Fruit fly (Drosophila melanogaster): ENCODE measurements around the gene CG11029.
A peak's percentile ranks its signal among the peaks of the same experiment; 100 is the strongest.

The CG11029 gene

dm6 chr2L:5742437-5742836 lies 3.5 kb upstream of the CG11029 start:
- no peak for TF ChIP-seq dl (GFP tag; optimal IDR thresholded peaks at IDR 0.05; ENCODE audit: insufficient read depth in 1 of 2, partially characterized antibody in 2 of 2)
- no peak for TF ChIP-seq Rel (GFP tag; optimal IDR thresholded peaks at IDR 0.05)
- TF ChIP-seq Rel (tag; optimal IDR thresholded peaks at IDR 0.05): no peak
- TF ChIP-seq Myc (optimal IDR thresholded peaks at IDR 0.05): no peak
- no peak for TF ChIP-seq tai (GFP tag; optimal IDR thresholded peaks at IDR 0.05)

dm6 chr2L:5743537-5744148 lies 2.3 kb upstream of the CG11029 start:
- TF ChIP-seq h (GFP tag; optimal IDR thresholded peaks at IDR 0.05) (no peak), ey (GFP tag; optimal IDR thresholded peaks at IDR 0.05) (no peak), foxo (GFP tag; optimal IDR thresholded peaks at IDR 0.05) (peak in 1 of 2 experiments; percentile 19), Mio (GFP tag; optimal IDR thresholded peaks at IDR 0.05) (no peak), fru (GFP tag; optimal IDR thresholded peaks at IDR 0.05) (no peak), sage (GFP tag; optimal IDR thresholded peaks at IDR 0.05) (no peak), HLH106 (tag; optimal IDR thresholded peaks at IDR 0.05) (peak; percentile 25), Hnf4 (GFP tag; optimal IDR thresholded peaks at IDR 0.05) (no peak), Dif (GFP tag; optimal IDR thresholded peaks at IDR 0.05; ENCODE audit: partially characterized antibody) (no peak), jim (GFP tag; optimal IDR thresholded peaks at IDR 0.05) (no peak)

- TF ChIP-seq usp (GFP tag; optimal IDR thresholded peaks at IDR 0.05): no peak
- no peak for TF ChIP-seq Hr83 (GFP tag; optimal IDR thresholded peaks at IDR 0.05; ENCODE audit: poor library complexity, severe bottlenecking)
- TF ChIP-seq pan (optimal IDR thresholded peaks at IDR 0.05): no peak
- TF ChIP-seq Mio (GFP tag; optimal IDR thresholded peaks at IDR 0.05): no peak
- TF ChIP-seq rgr (GFP tag; optimal IDR thresholded peaks at IDR 0.05): no peak
- TF ChIP-seq h (GFP tag; optimal IDR thresholded peaks at IDR 0.05): no peak
- no peak for TF ChIP-seq Dif (GFP tag; optimal IDR thresholded peaks at IDR 0.05; ENCODE audit: partially characterized antibody)
- no peak for TF ChIP-seq ey (GFP tag; optimal IDR thresholded peaks at IDR 0.05)
- no peak for TF ChIP-seq brk (GFP tag; optimal IDR thresholded peaks at IDR 0.05)
- TF ChIP-seq sv (GFP tag; optimal IDR thresholded peaks at IDR 0.05): no peak
These were observed 2.2 kb downstream of the CG11029 start for dm6 chr2L:5748188-5748587.

- TF ChIP-seq Mio (GFP tag; optimal IDR thresholded peaks at IDR 0.05) (no peak), fru (GFP tag; optimal IDR thresholded peaks at IDR 0.05) (peak; percentile 55), dl (GFP tag; optimal IDR thresholded peaks at IDR 0.05; ENCODE audit: insufficient read depth in 1 of 2, partially characterized antibody in 2 of 2) (no peak), Rel (GFP tag; optimal IDR thresholded peaks at IDR 0.05) (no peak), Rel (tag; optimal IDR thresholded peaks at IDR 0.05) (no peak), jim (GFP tag; optimal IDR thresholded peaks at IDR 0.05) (no peak), Abd-B (GFP tag; optimal IDR thresholded peaks at IDR 0.05) (no peak), rgr (GFP tag; optimal IDR thresholded peaks at IDR 0.05) (peak; percentile 33), Hr78 (GFP tag; optimal IDR thresholded peaks at IDR 0.05) (no peak), Jra (GFP tag; optimal IDR thresholded peaks at IDR 0.05) (no peak), CG32264 (GFP tag; optimal IDR thresholded peaks at IDR 0.05) (no peak), foxo (GFP tag; optimal IDR thresholded peaks at IDR 0.05) (peak in 1 of 2 experiments; percentile 28), Hr83 (GFP tag; optimal IDR thresholded peaks at IDR 0.05; ENCODE audit: poor library complexity, severe bottlenecking) (no peak), sv (GFP tag; optimal IDR thresholded peaks at IDR 0.05) (no peak), br (GFP tag; optimal IDR thresholded peaks at IDR 0.05) (peak; percentile 28), lola (GFP tag; optimal IDR thresholded peaks at IDR 0.05) (no peak), sage (GFP tag; optimal IDR thresholded peaks at IDR 0.05) (no peak), N (GFP tag; optimal IDR thresholded peaks at IDR 0.05) (no peak), CG9705 (GFP tag; optimal IDR thresholded peaks at IDR 0.05) (no peak), psq (GFP tag; optimal IDR thresholded peaks at IDR 0.05) (peak; percentile 42), tai (GFP tag; optimal IDR thresholded peaks at IDR 0.05) (no peak), usp (GFP tag; optimal IDR thresholded peaks at IDR 0.05) (no peak), ey (GFP tag; optimal IDR thresholded peaks at IDR 0.05) (peak; percentile 40), CrebA (GFP tag; optimal IDR thresholded peaks at IDR 0.05; ENCODE audit: borderline replicate concordance) (no peak), pan (optimal IDR thresholded peaks at IDR 0.05) (no peak), Sp1 (GFP tag; optimal IDR thresholded peaks at IDR 0.05) (peak; percentile 24), Dif (GFP tag; optimal IDR thresholded peaks at IDR 0.05; ENCODE audit: partially characterized antibody) (no peak), Hnf4 (GFP tag; optimal IDR thresholded peaks at IDR 0.05) (no peak), Dfd (GFP tag; optimal IDR thresholded peaks at IDR 0.05) (no peak), brk (GFP tag; optimal IDR thresholded peaks at IDR 0.05) (no peak), h (GFP tag; optimal IDR thresholded peaks at IDR 0.05) (peak; percentile 50), dsf (GFP tag; optimal IDR thresholded peaks at IDR 0.05; ENCODE audit: borderline replicate concordance) (no peak), dmrt93B (GFP tag; optimal IDR thresholded peaks at IDR 0.05) (no peak), woc (GFP tag; optimal IDR thresholded peaks at IDR 0.05) (peak; percentile 50), GATAd (GFP tag; optimal IDR thresholded peaks at IDR 0.05) (no peak), Vsx2 (GFP tag; optimal IDR thresholded peaks at IDR 0.05; ENCODE audit: partially characterized antibody) (no peak), Myc (optimal IDR thresholded peaks at IDR 0.05) (no peak), OdsH (GFP tag; optimal IDR thresholded peaks at IDR 0.05) (peak; percentile 38), HLH106 (tag; optimal IDR thresholded peaks at IDR 0.05) (peak; percentile 31)
These were observed 5.5 kb downstream of the CG11029 start for dm6 chr2L:5751448-5751847.

All from whole organism, wandering third instar larva.